Fruit fly (Drosophila melanogaster) whole organism, embryonic: ENCODE data around the gene Tcs6.

Experiments used
- Adf1 ChIP-seq: fragments of 200-800 bp; sonication (Bioruptor generic); IDR thresholded peaks from 2 replicates; pipeline ENCODE4 v1.3.6; 2022; ENCODE audit warnings: missing biosample characterization, missing genetic modification characterization
- Asciz ChIP-seq: fragments of 200-800 bp; sonication (Bioruptor generic); optimal IDR thresholded peaks from 2 replicates; lab custom pipeline; 2017; ENCODE audit warnings: missing biosample characterization, mild to moderate bottlenecking, missing genetic modification characterization, missing genetic modification reagents
- B-H2 ChIP-seq: fragments of 200-800 bp; sonication (Bioruptor generic); optimal IDR thresholded peaks from 2 replicates; lab custom pipeline; 2018; ENCODE audit warnings: missing biosample characterization, mild to moderate bottlenecking, missing genetic modification characterization
- Bgb ChIP-seq: fragments of 200-800 bp; sonication (Bioruptor generic); IDR thresholded peaks from 2 replicates; pipeline ENCODE4 v1.3.6; 2022; ENCODE audit warnings: missing biosample characterization, missing genetic modification characterization; ENCODE audit not compliant: partially characterized antibody
- CG10366 ChIP-seq: fragments of 200-800 bp; sonication (Bioruptor generic); IDR thresholded peaks from 2 replicates; pipeline ENCODE4 v1.3.6; 2022; ENCODE audit warnings: missing biosample characterization, missing genetic modification characterization
- CG11398 ChIP-seq: fragments of 200-800 bp; sonication (Bioruptor generic); optimal IDR thresholded peaks from 2 replicates; lab custom pipeline; 2016; ENCODE audit warnings: missing biosample characterization, missing genetic modification characterization
- CG11504 ChIP-seq: fragments of 200-800 bp; sonication (Bioruptor generic); optimal IDR thresholded peaks from 3 replicates; lab custom pipeline; 2019; ENCODE audit warnings: missing biosample characterization, mild to moderate bottlenecking, missing genetic modification characterization, moderate library complexity
- CG12769 ChIP-seq: fragments of 200-800 bp; sonication (Bioruptor generic); optimal IDR thresholded peaks from 2 replicates; lab custom pipeline; 2019; ENCODE audit warnings: missing biosample characterization, mild to moderate bottlenecking, missing genetic modification characterization, moderate library complexity
- CG13287 ChIP-seq: fragments of 200-800 bp; sonication (Bioruptor generic); IDR thresholded peaks from 2 replicates; pipeline ENCODE4 v1.3.6; 2022; ENCODE audit warnings: missing biosample characterization, missing genetic modification characterization; ENCODE audit not compliant: partially characterized antibody
- CG13624 ChIP-seq: fragments of 200-800 bp; sonication (Bioruptor generic); optimal IDR thresholded peaks from 2 replicates; lab custom pipeline; 2016; ENCODE audit warnings: missing biosample characterization, missing genetic modification characterization
- CG16779 ChIP-seq: fragments of 200-800 bp; sonication (Bioruptor generic); IDR thresholded peaks from 2 replicates; pipeline ENCODE4 v1.3.6; 2022; ENCODE audit warnings: missing biosample characterization, missing genetic modification characterization
- CG30431 ChIP-seq: fragments of 200-800 bp; sonication (Bioruptor generic); optimal IDR thresholded peaks from 2 replicates; lab custom pipeline; 2017; ENCODE audit warnings: missing biosample characterization, missing genetic modification characterization
- CG3065 ChIP-seq: fragments of 200-800 bp; sonication (Bioruptor generic); optimal IDR thresholded peaks from 2 replicates; lab custom pipeline; 2016; ENCODE audit warnings: missing biosample characterization, missing genetic modification characterization
- CG4282 ChIP-seq: fragments of 200-800 bp; sonication (Bioruptor generic); optimal IDR thresholded peaks from 2 replicates; lab custom pipeline; 2016; ENCODE audit warnings: missing biosample characterization, missing genetic modification characterization
- CG4820 ChIP-seq: fragments of 200-800 bp; sonication (Bioruptor generic); optimal IDR thresholded peaks from 3 replicates; lab custom pipeline; 2016; ENCODE audit warnings: missing biosample characterization, missing genetic modification characterization
- CG5180 ChIP-seq: fragments of 200-800 bp; sonication (Bioruptor generic); optimal IDR thresholded peaks from 3 replicates; lab custom pipeline; 2017; ENCODE audit warnings: missing biosample characterization, missing genetic modification characterization, mild to moderate bottlenecking, moderate library complexity, missing genetic modification reagents
- CG6175 ChIP-seq: fragments of 200-800 bp; sonication (Bioruptor generic); IDR thresholded peaks from 3 replicates; pipeline ENCODE4 v1.3.6; 2022; ENCODE audit warnings: missing biosample characterization, missing genetic modification characterization
- CG6254 ChIP-seq: fragments of 200-800 bp; sonication (Bioruptor generic); optimal IDR thresholded peaks from 3 replicates; lab custom pipeline; 2017; ENCODE audit warnings: mild to moderate bottlenecking, missing biosample characterization, missing genetic modification reagents, missing genetic modification characterization
- CG6683 ChIP-seq: fragments of 200-800 bp; sonication (Bioruptor generic); optimal IDR thresholded peaks from 2 replicates; lab custom pipeline; 2017; ENCODE audit warnings: missing biosample characterization, mild to moderate bottlenecking, missing genetic modification characterization, missing genetic modification reagents
- CG9727 ChIP-seq: fragments of 200-800 bp; sonication (Bioruptor generic); optimal IDR thresholded peaks from 3 replicates; lab custom pipeline; 2017; ENCODE audit warnings: missing biosample characterization, mild to moderate bottlenecking, missing genetic modification characterization
- Doc3 ChIP-seq: fragments of 200-800 bp; sonication (Bioruptor generic); IDR thresholded peaks from 3 replicates; pipeline ENCODE4 v1.3.6; 2022; ENCODE audit warnings: missing biosample characterization, missing genetic modification characterization; ENCODE audit not compliant: partially characterized antibody
- Hr51 ChIP-seq, 2 experiments: fragments of 200-800 bp; sonication (Bioruptor generic); optimal IDR thresholded peaks; 2 replicates in 1 of 2; 3 replicates in 1 of 2; lab custom pipeline; 2016 to 2018; ENCODE audit warnings: missing biosample characterization in 2 of 2, missing genetic modification characterization in 2 of 2, mild to moderate bottlenecking in 1 of 2, moderate library complexity in 1 of 2
- Hsf ChIP-seq: fragments of 200-800 bp; sonication (Bioruptor generic); optimal IDR thresholded peaks from 3 replicates; lab custom pipeline; 2016; ENCODE audit warnings: missing biosample characterization, missing genetic modification characterization
- MESR4 ChIP-seq: fragments of 200-800 bp; sonication (Bioruptor generic); optimal IDR thresholded peaks from 2 replicates; lab custom pipeline; 2018; ENCODE audit warnings: missing biosample characterization, mild to moderate bottlenecking, missing genetic modification characterization, moderate library complexity
- NFAT ChIP-seq: fragments of 200-800 bp; sonication (Bioruptor generic); IDR thresholded peaks from 2 replicates; pipeline ENCODE4 v1.3.6; 2022; ENCODE audit warnings: missing biosample characterization, missing genetic modification characterization
- NfI ChIP-seq: fragments of 200-800 bp; sonication (Bioruptor generic); optimal IDR thresholded peaks from 3 replicates; lab custom pipeline; 2018; ENCODE audit warnings: missing biosample characterization, mild to moderate bottlenecking, missing genetic modification characterization, moderate library complexity
- Oli ChIP-seq: fragments of 200-800 bp; sonication (Bioruptor generic); optimal IDR thresholded peaks from 2 replicates; lab custom pipeline; 2018; ENCODE audit warnings: missing biosample characterization, mild to moderate bottlenecking, missing genetic modification characterization, moderate library complexity
- Pdp1 ChIP-seq, 2 experiments: fragments of 200-800 bp; sonication (Bioruptor generic); optimal IDR thresholded peaks; 3 replicates each; lab custom pipeline; 2016; ENCODE audit warnings: missing biosample characterization in 2 of 2, missing genetic modification characterization in 2 of 2, mild to moderate bottlenecking in 1 of 2, moderate library complexity in 1 of 2
- Poxn ChIP-seq: fragments of 200-800 bp; sonication (Bioruptor generic); IDR thresholded peaks from 2 replicates; pipeline ENCODE4 v1.3.6; 2022; ENCODE audit warnings: missing biosample characterization, missing genetic modification characterization
- Sin3A ChIP-seq: fragments of >200 bp; optimal IDR thresholded peaks from 2 replicates; lab custom pipeline; 2018
- Spps ChIP-seq: fragments of 200-800 bp; sonication (Bioruptor generic); optimal IDR thresholded peaks from 2 replicates; lab custom pipeline; 2018; ENCODE audit warnings: missing biosample characterization, mild to moderate bottlenecking, missing genetic modification characterization
- TFAM ChIP-seq: fragments of 200-800 bp; sonication (Bioruptor generic); optimal IDR thresholded peaks from 2 replicates; lab custom pipeline; 2017; ENCODE audit warnings: missing biosample characterization, missing genetic modification characterization, inconsistent platforms
- bsh ChIP-seq, 2 experiments: fragments of 200-800 bp; sonication (Bioruptor generic); optimal IDR thresholded peaks; 2 replicates each; lab custom pipeline; 2017 to 2018; ENCODE audit warnings: mild to moderate bottlenecking in 2 of 2, missing biosample characterization in 2 of 2, missing genetic modification characterization in 2 of 2, moderate library complexity in 1 of 2
- cato ChIP-seq: fragments of 200-800 bp; sonication (Bioruptor generic); optimal IDR thresholded peaks from 2 replicates; lab custom pipeline; 2016; ENCODE audit warnings: missing biosample characterization, missing genetic modification characterization, borderline replicate concordance
- dan ChIP-seq: fragments of 200-800 bp; sonication (Bioruptor generic); IDR thresholded peaks from 2 replicates; pipeline ENCODE4 v1.3.6; 2022; ENCODE audit warnings: missing biosample characterization, missing genetic modification characterization
- emc ChIP-seq: fragments of 200-800 bp; sonication (Bioruptor generic); optimal IDR thresholded peaks from 2 replicates; lab custom pipeline; 2016; ENCODE audit warnings: missing biosample characterization, missing genetic modification characterization
- fu2 ChIP-seq: fragments of 200-800 bp; sonication (Bioruptor generic); optimal IDR thresholded peaks from 2 replicates; lab custom pipeline; 2016; ENCODE audit warnings: missing biosample characterization, missing genetic modification characterization
- lab ChIP-seq: fragments of 200-800 bp; sonication (Bioruptor generic); optimal IDR thresholded peaks from 3 replicates; lab custom pipeline; 2017; ENCODE audit warnings: missing biosample characterization, missing genetic modification characterization, mild to moderate bottlenecking, moderate library complexity, missing genetic modification reagents
- psq ChIP-seq: fragments of 200-800 bp; sonication (Bioruptor generic); optimal IDR thresholded peaks from 2 replicates; lab custom pipeline; 2017; ENCODE audit warnings: missing biosample characterization, missing genetic modification characterization
- ranshi ChIP-seq: fragments of 200-800 bp; sonication (Bioruptor generic); IDR thresholded peaks from 2 replicates; pipeline ENCODE4 v1.3.6; 2022; ENCODE audit warnings: missing biosample characterization, missing genetic modification characterization
- sc ChIP-seq, 3 experiments: fragments of >200 bp in 2 of 3; fragments of 200-800 bp in 1 of 3; sonication (Bioruptor generic) in 1 of 3; optimal IDR thresholded peaks; 2 replicates in 2 of 3; 3 replicates in 1 of 3; lab custom pipeline; 2017; ENCODE audit warnings: mild to moderate bottlenecking in 1 of 3, missing biosample characterization in 1 of 3, missing genetic modification characterization in 1 of 3, missing genetic modification reagents in 1 of 3
- scrt ChIP-seq: fragments of 200-800 bp; sonication (Bioruptor generic); optimal IDR thresholded peaks from 2 replicates; lab custom pipeline; 2018; ENCODE audit warnings: missing biosample characterization, mild to moderate bottlenecking, missing genetic modification characterization, moderate library complexity
- sens ChIP-seq: fragments of 200-800 bp; sonication (Bioruptor generic); peaks from one replicate; lab custom pipeline; 2016; ENCODE audit warnings: missing biosample characterization, missing genetic modification characterization
- tll ChIP-seq, 2 experiments: fragments of 200-800 bp in 1 of 2; fragments of >200 bp in 1 of 2; sonication (Bioruptor generic) in 1 of 2; optimal IDR thresholded peaks; 2 replicates each; lab custom pipeline; 2017 to 2019; ENCODE audit warnings: missing biosample characterization in 2 of 2, missing genetic modification characterization in 2 of 2, mild to moderate bottlenecking in 1 of 2, moderate library complexity in 1 of 2
- toy ChIP-seq: fragments of 200-800 bp; sonication (Bioruptor generic); IDR thresholded peaks from 2 replicates; pipeline ENCODE4 v1.3.6; 2022; ENCODE audit warnings: missing biosample characterization, missing genetic modification characterization
- twi ChIP-seq: fragments of 200-800 bp; optimal IDR thresholded peaks from 2 replicates; lab custom pipeline; 2019; ENCODE audit warnings: missing biosample characterization, mild to moderate bottlenecking, missing genetic modification characterization, moderate library complexity
- vfl ChIP-seq: fragments of 200-800 bp; sonication (Bioruptor generic); optimal IDR thresholded peaks from 2 replicates; lab custom pipeline; 2016; ENCODE audit warnings: missing biosample characterization, missing genetic modification characterization
- zen ChIP-seq: fragments of 200-800 bp; sonication (Bioruptor generic); optimal IDR thresholded peaks from 3 replicates; lab custom pipeline; 2018; ENCODE audit warnings: missing biosample characterization, mild to moderate bottlenecking, missing genetic modification characterization, moderate library complexity

The Tcs6 gene

dm6 chr3R:26008892-26009539, 49.0 kb downstream of the Tcs6 start (continued):
- TF ChIP-seq sc (optimal IDR thresholded peaks at IDR 0.05; lab: Kevin White, UChicago) (no peak), sc (GFP tag; optimal IDR thresholded peaks at IDR 0.05; lab: Kevin White, UChicago) (peak; percentile 80), B-H2 (GFP tag; lab: Kevin White, UChicago) (no peak), CG6175 (GFP tag; lab: Robert Waterston, UW) (peak; percentile 63; the same call in 1 of the 3 replicates), vfl (GFP tag; lab: Kevin White, UChicago) (peak; percentile 69), psq (GFP tag; lab: Kevin White, UChicago) (peak; percentile 69), CG4820 (GFP tag; lab: Kevin White, UChicago) (peak; percentile 81), CG4282 (GFP tag; lab: Kevin White, UChicago) (peak; percentile 13), Poxn (peak; percentile 63), Adf1 (GFP tag; lab: Robert Waterston, UW) (no peak), CG6683 (peak; percentile 56), fu2 (peak; percentile 67), CG9727 (GFP tag; lab: Kevin White, UChicago) (peak; percentile 85), Doc3 (GFP tag; lab: Robert Waterston, UW) (no peak), CG5180 (GFP tag; lab: Kevin White, UChicago) (peak; percentile 69), bsh (GFP tag; optimal IDR thresholded peaks at IDR 0.05; lab: Kevin White, UChicago) (peak; percentile 93 to 95), dan (GFP tag; lab: Robert Waterston, UW) (no peak), Asciz (GFP tag; lab: Kevin White, UChicago) (peak; percentile 88), CG11398 (GFP tag; lab: Kevin White, UChicago) (peak; percentile 84), Bgb (no peak), CG30431 (GFP tag; lab: Kevin White, UChicago) (peak; percentile 69), TFAM (GFP tag; lab: Kevin White, UChicago) (no peak), ranshi (GFP tag; lab: Robert Waterston, UW) (peak; percentile 85), MESR4 (peak; percentile 36), Pdp1 (GFP tag; optimal IDR thresholded peaks at IDR 0.05; lab: Kevin White, UChicago) (peak; percentile 86 to 87), Spps (peak; percentile 86), CG16779 (GFP tag; lab: Robert Waterston, UW) (peak; percentile 45; the same call in 1 of the 2 replicates), zen (tag; lab: Kevin White, UChicago) (peak; percentile 64), tll (GFP tag; optimal IDR thresholded peaks at IDR 0.05; lab: Kevin White, UChicago) (no peak), NFAT (GFP tag; lab: Robert Waterston, UW) (peak; percentile 46; the same call in 1 of the 2 replicates), toy (GFP tag; lab: Robert Waterston, UW) (0 out of 2 replicates have a peak, but pooled peaks have one; percentile 24), Sin3A (lab: Kevin White, UChicago) (no peak), CG10366 (GFP tag; lab: Robert Waterston, UW) (peak; percentile 85), CG12769 (tag; lab: Kevin White, UChicago) (peak; percentile 81), sens (peak; percentile 98), Oli (tag; lab: Kevin White, UChicago) (peak; percentile 93), CG13287 (GFP tag; lab: Robert Waterston, UW) (no peak), lab (peak; percentile 88), CG6254 (GFP tag; lab: Kevin White, UChicago) (peak; percentile 79), CG3065 (GFP tag; lab: Kevin White, UChicago) (peak; percentile 66), CG13624 (GFP tag; lab: Kevin White, UChicago) (peak; percentile 81), scrt (GFP tag; lab: Kevin White, UChicago) (peak; percentile 84), NfI (GFP tag; lab: Kevin White, UChicago) (peak; percentile 84), emc (GFP tag; lab: Kevin White, UChicago) (peak; percentile 31), twi (tag; lab: Kevin White, UChicago) (peak; percentile 72), Hr51 (GFP tag; optimal IDR thresholded peaks at IDR 0.05; lab: Kevin White, UChicago) (peak; percentile 72 to 91), Hsf (GFP tag; lab: Kevin White, UChicago) (peak; percentile 91), cato (GFP tag; lab: Kevin White, UChicago) (peak; percentile 69), CG11504 (peak; percentile 93)
